Fruit fly (Drosophila melanogaster) whole organism, embryonic: ENCODE results near the gene CG43707.

Source experiments
- Abd-B ChIP-seq: fragments of 200-800 bp; sonication (Bioruptor generic); optimal IDR thresholded peaks from 2 replicates; lab custom pipeline; 2018; ENCODE audit warnings: missing biosample characterization, mild to moderate bottlenecking, missing genetic modification characterization, moderate library complexity
- CG11504 ChIP-seq: fragments of 200-800 bp; sonication (Bioruptor generic); optimal IDR thresholded peaks from 3 replicates; lab custom pipeline; 2019; ENCODE audit warnings: missing biosample characterization, mild to moderate bottlenecking, missing genetic modification characterization, moderate library complexity
- CG12219 ChIP-seq: fragments of 200-800 bp; sonication (Bioruptor generic); optimal IDR thresholded peaks from 3 replicates; lab custom pipeline; 2018; ENCODE audit warnings: missing biosample characterization, mild to moderate bottlenecking, missing genetic modification characterization
- CG13775 ChIP-seq: fragments of 200-800 bp; sonication (Bioruptor generic); optimal IDR thresholded peaks from 3 replicates; lab custom pipeline; 2017; ENCODE audit warnings: missing biosample characterization, mild to moderate bottlenecking, missing genetic modification characterization
- CG13894 ChIP-seq: fragments of 200-800 bp; sonication (Bioruptor generic); optimal IDR thresholded peaks from 3 replicates; lab custom pipeline; 2018; ENCODE audit warnings: missing biosample characterization, mild to moderate bottlenecking, missing genetic modification characterization, moderate library complexity
- CG14441 ChIP-seq: fragments of 200-800 bp; sonication (Bioruptor generic); IDR thresholded peaks from 2 replicates; pipeline ENCODE4 v1.3.6; 2022; ENCODE audit warnings: missing biosample characterization, missing genetic modification characterization
- CG15514 ChIP-seq: fragments of 200-800 bp; sonication (Bioruptor generic); optimal IDR thresholded peaks from 3 replicates; lab custom pipeline; 2017; ENCODE audit warnings: missing biosample characterization, missing genetic modification characterization, mild to moderate bottlenecking, moderate library complexity, missing genetic modification reagents
- CG17359 ChIP-seq: fragments of 200-800 bp; sonication (Bioruptor generic); optimal IDR thresholded peaks from 3 replicates; lab custom pipeline; 2018; ENCODE audit warnings: missing biosample characterization, mild to moderate bottlenecking, missing genetic modification characterization, moderate library complexity
- CG17568 ChIP-seq: fragments of 200-800 bp; sonication (Bioruptor generic); optimal IDR thresholded peaks from 2 replicates; lab custom pipeline; 2018; ENCODE audit warnings: missing biosample characterization, mild to moderate bottlenecking, missing genetic modification characterization, moderate library complexity
- CG18599 ChIP-seq: fragments of 200-800 bp; sonication (Bioruptor generic); optimal IDR thresholded peaks from 3 replicates; lab custom pipeline; 2017; ENCODE audit warnings: missing biosample characterization, missing genetic modification characterization, mild to moderate bottlenecking, moderate library complexity, missing genetic modification reagents
- CG2116 ChIP-seq: fragments of 200-800 bp; sonication (Bioruptor generic); optimal IDR thresholded peaks from 3 replicates; lab custom pipeline; 2018; ENCODE audit warnings: missing biosample characterization, mild to moderate bottlenecking, missing genetic modification characterization
- CG6683 ChIP-seq: fragments of 200-800 bp; sonication (Bioruptor generic); optimal IDR thresholded peaks from 2 replicates; lab custom pipeline; 2017; ENCODE audit warnings: missing biosample characterization, mild to moderate bottlenecking, missing genetic modification characterization, missing genetic modification reagents
- CG7556 ChIP-seq: fragments of 200-800 bp; sonication (Bioruptor generic); optimal IDR thresholded peaks from 2 replicates; lab custom pipeline; 2017; ENCODE audit warnings: missing biosample characterization, mild to moderate bottlenecking, missing genetic modification characterization
- CG7987 ChIP-seq: fragments of 200-800 bp; sonication (Bioruptor generic); optimal IDR thresholded peaks from 2 replicates; lab custom pipeline; 2018; ENCODE audit warnings: missing biosample characterization, mild to moderate bottlenecking, missing genetic modification characterization, moderate library complexity
- CG8359 ChIP-seq: fragments of 200-800 bp; sonication (Bioruptor generic); optimal IDR thresholded peaks from 2 replicates; lab custom pipeline; 2017; ENCODE audit warnings: missing biosample characterization, mild to moderate bottlenecking, missing genetic modification characterization, borderline replicate concordance
- CG9437 ChIP-seq: fragments of 200-800 bp; sonication (Bioruptor generic); optimal IDR thresholded peaks from 2 replicates; lab custom pipeline; 2018; ENCODE audit warnings: missing biosample characterization, mild to moderate bottlenecking, missing genetic modification characterization
- CG9609 ChIP-seq: fragments of 200-800 bp; sonication (Bioruptor generic); optimal IDR thresholded peaks from 3 replicates; lab custom pipeline; 2016; ENCODE audit warnings: missing biosample characterization, missing genetic modification characterization
- CG9817 ChIP-seq: fragments of 200-800 bp; sonication (Bioruptor generic); optimal IDR thresholded peaks from 2 replicates; lab custom pipeline; 2018; ENCODE audit warnings: missing biosample characterization, mild to moderate bottlenecking, missing genetic modification characterization, moderate library complexity
- CTCF ChIP-seq: fragments of 200-800 bp; sonication (Bioruptor generic); optimal IDR thresholded peaks from 2 replicates; lab custom pipeline; 2017; ENCODE audit warnings: missing biosample characterization, mild to moderate bottlenecking, missing genetic modification characterization, moderate library complexity
- Chrac-16 ChIP-seq: fragments of 200-800 bp; sonication (Bioruptor generic); optimal IDR thresholded peaks from 3 replicates; lab custom pipeline; 2016; ENCODE audit warnings: missing biosample characterization, missing genetic modification characterization
- D19A ChIP-seq: fragments of 200-800 bp; optimal IDR thresholded peaks from 3 replicates; lab custom pipeline; 2019; ENCODE audit warnings: missing biosample characterization, mild to moderate bottlenecking, missing genetic modification characterization, moderate library complexity
- Dad ChIP-seq: fragments of 200-800 bp; sonication (Bioruptor generic); optimal IDR thresholded peaks from 3 replicates; lab custom pipeline; 2016; ENCODE audit warnings: missing biosample characterization, missing genetic modification characterization
- Dbx ChIP-seq: fragments of 200-800 bp; sonication (Bioruptor generic); IDR thresholded peaks from 3 replicates; pipeline ENCODE4 v1.3.6; 2022; ENCODE audit warnings: missing biosample characterization, missing genetic modification characterization
- Doc2 ChIP-seq: fragments of 200-800 bp; sonication (Bioruptor generic); IDR thresholded peaks from 2 replicates; pipeline ENCODE4 v1.3.6; 2022; ENCODE audit warnings: missing biosample characterization, missing genetic modification characterization
- Dp ChIP-seq: fragments of 200-800 bp; sonication (Bioruptor generic); optimal IDR thresholded peaks from 2 replicates; lab custom pipeline; 2018; ENCODE audit warnings: missing biosample characterization, mild to moderate bottlenecking, missing genetic modification characterization, moderate library complexity
- H15 ChIP-seq: fragments of 200-800 bp; sonication (Bioruptor generic); IDR thresholded peaks from 3 replicates; pipeline ENCODE4 v1.3.6; 2022; ENCODE audit warnings: missing biosample characterization, missing genetic modification characterization
- HHEX ChIP-seq: fragments of 200-800 bp; sonication (Bioruptor generic); optimal IDR thresholded peaks from 3 replicates; lab custom pipeline; 2017; ENCODE audit warnings: missing biosample characterization, mild to moderate bottlenecking, missing genetic modification characterization, missing genetic modification reagents
- Lpt ChIP-seq: fragments of >200 bp; optimal IDR thresholded peaks from 2 replicates; lab custom pipeline; 2018; ENCODE audit warnings: missing biosample characterization, missing genetic modification characterization
- MTF-1 ChIP-seq: fragments of 200-800 bp; sonication (Bioruptor generic); optimal IDR thresholded peaks from 2 replicates; lab custom pipeline; 2018; ENCODE audit warnings: missing biosample characterization, mild to moderate bottlenecking, missing genetic modification characterization, borderline replicate concordance
- Nf-YC ChIP-seq: fragments of 200-800 bp; optimal IDR thresholded peaks from 3 replicates; lab custom pipeline; 2019; ENCODE audit warnings: missing biosample characterization, mild to moderate bottlenecking, missing genetic modification characterization, moderate library complexity
- PHDP ChIP-seq: fragments of 200-800 bp; sonication (Bioruptor generic); optimal IDR thresholded peaks from 3 replicates; lab custom pipeline; 2018; ENCODE audit warnings: missing biosample characterization, mild to moderate bottlenecking, missing genetic modification characterization, moderate library complexity
- Rx ChIP-seq: fragments of 200-800 bp; sonication (Bioruptor generic); IDR thresholded peaks from 2 replicates; pipeline ENCODE4 v1.3.6; 2022; ENCODE audit warnings: missing biosample characterization, missing genetic modification characterization
- Scr ChIP-seq: fragments of 200-800 bp; sonication (Bioruptor generic); IDR thresholded peaks from 2 replicates; pipeline ENCODE4 v1.3.6; 2022; ENCODE audit warnings: missing biosample characterization, missing genetic modification characterization; ENCODE audit not compliant: partially characterized antibody
- Side ChIP-seq: fragments of 200-800 bp; sonication (Bioruptor generic); optimal IDR thresholded peaks from 2 replicates; lab custom pipeline; 2016; ENCODE audit warnings: missing biosample characterization, missing genetic modification characterization
- bigmax ChIP-seq: fragments of 200-800 bp; sonication (Bioruptor generic); optimal IDR thresholded peaks from 2 replicates; lab custom pipeline; 2018; ENCODE audit warnings: missing biosample characterization, mild to moderate bottlenecking, missing genetic modification characterization
- caup ChIP-seq: fragments of 200-800 bp; sonication (Bioruptor generic); optimal IDR thresholded peaks from 3 replicates; lab custom pipeline; 2017; ENCODE audit warnings: missing biosample characterization, mild to moderate bottlenecking, missing genetic modification characterization, moderate library complexity; ENCODE audit not compliant: severe bottlenecking
- dm ChIP-seq: fragments of 200-800 bp; sonication (Bioruptor generic); optimal IDR thresholded peaks from 3 replicates; lab custom pipeline; 2016; ENCODE audit warnings: missing biosample characterization, missing genetic modification characterization
- ewg ChIP-seq: fragments of 200-800 bp; sonication (Bioruptor generic); optimal IDR thresholded peaks from 3 replicates; lab custom pipeline; 2017; ENCODE audit warnings: mild to moderate bottlenecking, missing biosample characterization, missing genetic modification reagents, missing genetic modification characterization
- fd64A ChIP-seq: fragments of 200-800 bp; sonication (Bioruptor generic); optimal IDR thresholded peaks from 3 replicates; lab custom pipeline; 2018; ENCODE audit warnings: missing biosample characterization, mild to moderate bottlenecking, missing genetic modification characterization
- gce ChIP-seq: fragments of 200-800 bp; sonication (Bioruptor generic); IDR thresholded peaks from 3 replicates; pipeline ENCODE4 v1.3.6; 2022; ENCODE audit warnings: missing biosample characterization, missing genetic modification characterization
- ham ChIP-seq: fragments of 200-800 bp; sonication (Bioruptor generic); IDR thresholded peaks from 2 replicates; pipeline ENCODE4 v1.3.6; 2022; ENCODE audit warnings: missing biosample characterization, missing genetic modification characterization
- hbn ChIP-seq: fragments of 200-800 bp; sonication (Bioruptor generic); IDR thresholded peaks from 2 replicates; pipeline ENCODE4 v1.3.6; 2022; ENCODE audit warnings: missing biosample characterization, missing genetic modification characterization; ENCODE audit not compliant: partially characterized antibody
- lilli ChIP-seq: fragments of 200-800 bp; sonication (Bioruptor generic); optimal IDR thresholded peaks from 3 replicates; lab custom pipeline; 2016; ENCODE audit warnings: missing biosample characterization, missing genetic modification characterization
- mirr ChIP-seq: fragments of 200-800 bp; sonication (Bioruptor generic); optimal IDR thresholded peaks from 3 replicates; lab custom pipeline; 2018; ENCODE audit warnings: missing biosample characterization, mild to moderate bottlenecking, missing genetic modification characterization
- pb ChIP-seq: fragments of 200-800 bp; sonication (Bioruptor generic); optimal IDR thresholded peaks from 3 replicates; lab custom pipeline; 2016; ENCODE audit warnings: missing biosample characterization, missing genetic modification characterization
- psq ChIP-seq: fragments of 200-800 bp; sonication (Bioruptor generic); optimal IDR thresholded peaks from 2 replicates; lab custom pipeline; 2017; ENCODE audit warnings: missing biosample characterization, missing genetic modification characterization
- shn ChIP-seq: fragments of 200-800 bp; sonication (Bioruptor generic); optimal IDR thresholded peaks from 3 replicates; lab custom pipeline; 2016; ENCODE audit warnings: missing biosample characterization, missing genetic modification characterization
- tup ChIP-seq: fragments of 200-800 bp; sonication (Bioruptor generic); optimal IDR thresholded peaks from 2 replicates; lab custom pipeline; 2016; ENCODE audit warnings: missing biosample characterization, mild to moderate bottlenecking, missing genetic modification characterization, moderate library complexity
- vvl ChIP-seq: fragments of 200-800 bp; sonication (Bioruptor generic); IDR thresholded peaks from 2 replicates; pipeline ENCODE4 v1.3.6; 2022; ENCODE audit warnings: missing biosample characterization, missing genetic modification characterization

CG43707 gene

dm6 chr2L:3803466-3804143 lies 46.5 kb downstream of the CG43707 start, which contains the start of gene Reph (continued):
- TF ChIP-seq CG18599 (GFP tag; lab: Kevin White, UChicago) (peak; percentile 33), lilli (GFP tag; lab: Kevin White, UChicago) (no peak), H15 (GFP tag; lab: Robert Waterston, UW) (no peak), Scr (GFP tag; lab: Robert Waterston, UW) (no peak; the same call in 1 of the 2 replicates), CTCF (GFP tag; lab: Kevin White, UChicago) (no peak), Dbx (peak; percentile 51; the same call in 1 of the 3 replicates), CG14441 (GFP tag; lab: Robert Waterston, UW) (no peak; the same call in 1 of the 2 replicates), CG9817 (tag; lab: Kevin White, UChicago) (no peak), CG7556 (GFP tag; lab: Kevin White, UChicago) (no peak), dm (no peak), CG7987 (GFP tag; lab: Kevin White, UChicago) (peak; percentile 51), Nf-YC (tag; lab: Kevin White, UChicago) (peak; percentile 2), CG17568 (GFP tag; lab: Kevin White, UChicago) (no peak), CG6683 (GFP tag; lab: Kevin White, UChicago) (no peak), fd64A (GFP tag; lab: Kevin White, UChicago) (no peak), Chrac-16 (GFP tag; lab: Kevin White, UChicago) (no peak), CG9609 (GFP tag; lab: Kevin White, UChicago) (no peak), pb (GFP tag; lab: Kevin White, UChicago) (no peak), Rx (GFP tag; lab: Robert Waterston, UW) (0 out of 2 replicates have a peak, but pooled peaks have one; percentile 27), PHDP (tag; lab: Kevin White, UChicago) (no peak), CG12219 (GFP tag; lab: Kevin White, UChicago) (no peak), ewg (GFP tag; lab: Kevin White, UChicago) (peak; percentile 18), CG15514 (GFP tag; lab: Kevin White, UChicago) (peak; percentile 50), CG11504 (tag; lab: Kevin White, UChicago) (no peak), caup (GFP tag; lab: Kevin White, UChicago) (peak; percentile 64), CG13775 (no peak), Side (GFP tag; lab: Kevin White, UChicago) (peak; percentile 16), MTF-1 (GFP tag; lab: Kevin White, UChicago) (peak; percentile 51), Dad (GFP tag; lab: Kevin White, UChicago) (no peak), Dp (GFP tag; lab: Kevin White, UChicago) (no peak), HHEX (GFP tag; lab: Kevin White, UChicago) (no peak), psq (GFP tag; lab: Kevin White, UChicago) (peak; percentile 19), CG17359 (tag; lab: Kevin White, UChicago) (no peak), mirr (GFP tag; lab: Kevin White, UChicago) (peak; percentile 61), D19A (tag; lab: Kevin White, UChicago) (no peak), gce (GFP tag; lab: Robert Waterston, UW) (no peak), Lpt (GFP tag; lab: Kevin White, UChicago) (no peak), CG8359 (GFP tag; lab: Kevin White, UChicago) (no peak), ham (GFP tag; lab: Robert Waterston, UW) (no peak), CG9437 (GFP tag; lab: Kevin White, UChicago) (no peak), tup (GFP tag; lab: Kevin White, UChicago) (no peak), vvl (0 out of 2 replicates have a peak, but pooled peaks have one; percentile 31), shn (no peak), CG2116 (no peak), Doc2 (no peak), Abd-B (GFP tag; lab: Kevin White, UChicago) (no peak), CG13894 (tag; lab: Kevin White, UChicago) (no peak), hbn (GFP tag; lab: Robert Waterston, UW) (0 out of 2 replicates have a peak, but pooled peaks have one; percentile 34), bigmax (GFP tag; lab: Kevin White, UChicago) (no peak)
